Worm (Caenorhabditis elegans): ENCODE measurements around the gene C25A6.1.

Gene C25A6.1

DNA sequence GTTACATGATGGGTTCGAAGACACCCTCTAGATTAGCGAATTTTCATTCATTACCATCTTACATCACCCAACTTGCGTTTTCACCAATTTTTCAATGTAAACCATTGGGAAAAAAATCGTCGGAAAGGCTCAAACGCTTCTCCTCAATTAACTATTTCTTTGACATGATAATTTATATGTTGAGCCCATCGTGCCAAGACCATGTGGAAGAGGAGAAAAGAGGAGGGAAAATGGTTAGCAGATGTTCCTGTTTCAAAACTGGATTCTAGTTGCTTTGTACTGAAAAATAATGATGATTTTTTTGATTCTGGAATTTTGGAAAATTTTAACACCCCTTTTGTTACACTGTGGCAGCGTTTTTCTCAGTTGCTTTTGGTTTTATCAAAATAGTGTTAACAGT, 35.7 kb downstream of the C25A6.1 start:
- TF ChIP-seq F13C5.2 (tag; optimal IDR thresholded peaks at IDR 0.05) (no peak), tbx-11 (GFP tag; IDR thresholded peaks at IDR 0.05) (no peak), scrt-1 (GFP tag; IDR thresholded peaks at IDR 0.05) (no peak), ceh-36 (tag; optimal IDR thresholded peaks at IDR 0.05) (no peak), aly-1 (tag; optimal IDR thresholded peaks at IDR 0.05) (no peak), ama-1 (optimal IDR thresholded peaks at IDR 0.05) (no peak), hnd-1 (tag; optimal IDR thresholded peaks at IDR 0.05) (no peak), tra-4 (tag; optimal IDR thresholded peaks at IDR 0.05) (no peak), sea-1 (GFP tag; conservative IDR thresholded peaks at IDR 0.05) (no peak), tbx-37 (GFP tag; conservative IDR thresholded peaks at IDR 0.05) (no peak), pes-1 (GFP tag; IDR thresholded peaks at IDR 0.05) (no peak), hmg-4 (GFP tag; optimal IDR thresholded peaks at IDR 0.05) (no peak), hmbx-1 (tag; optimal IDR thresholded peaks at IDR 0.05) (no peak), ets-7 (tag; optimal IDR thresholded peaks at IDR 0.05) (no peak), B0310.2 (tag; optimal IDR thresholded peaks at IDR 0.05) (no peak)

DNA sequence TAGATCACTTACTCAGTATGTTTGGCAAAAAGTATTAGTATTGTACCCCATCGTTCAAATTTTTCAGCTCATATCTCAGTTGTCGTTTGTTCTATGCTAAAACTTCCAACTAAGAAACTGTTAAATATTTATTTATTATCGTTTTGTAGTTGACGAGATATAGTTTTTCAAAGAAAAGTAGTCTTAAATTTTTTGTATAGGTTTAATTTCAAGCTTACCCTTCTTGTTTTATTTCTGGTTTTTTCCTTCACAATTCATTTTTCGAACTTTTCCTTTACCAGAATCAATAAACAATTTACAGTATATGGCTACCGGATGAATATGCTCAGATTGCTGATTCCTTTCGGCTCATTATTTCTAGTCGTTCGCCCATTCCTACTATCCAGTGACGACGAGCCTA, 37.5 kb downstream of the C25A6.1 start, which contains the start of gene F08F3.1:
TSS of gene F08F3.1 (plus strand) at position 301 of the 400 bp plus-strand sequence.
- TF ChIP-seq hmbx-1 (tag; optimal IDR thresholded peaks at IDR 0.05), result no peak
- no peak for TF ChIP-seq tra-4 (tag; optimal IDR thresholded peaks at IDR 0.05)
- no peak for TF ChIP-seq flt-1 (GFP tag; IDR thresholded peaks at IDR 0.05)
- TF ChIP-seq tbx-37 (GFP tag; conservative IDR thresholded peaks at IDR 0.05), result no peak

DNA sequence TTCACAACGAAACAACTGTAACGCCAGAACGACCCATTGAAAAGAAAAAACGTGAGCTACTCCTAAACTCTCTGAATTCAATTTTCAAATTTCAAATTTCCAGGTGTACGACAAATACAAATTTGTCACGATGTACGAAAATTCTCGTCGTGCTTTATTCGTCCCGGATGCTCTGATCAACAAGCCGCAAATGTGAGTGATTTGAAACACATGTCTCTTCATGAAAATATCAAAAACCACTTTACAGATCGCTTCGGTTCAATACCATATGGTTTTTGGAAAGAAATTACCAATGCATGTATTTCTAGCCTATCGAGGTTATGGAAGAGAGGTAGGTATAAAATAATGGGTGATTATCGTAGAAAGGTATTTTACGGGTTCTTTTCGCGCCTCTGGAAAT, 38.7 kb downstream of the C25A6.1 start:
- no peak for TF ChIP-seq ceh-13 (GFP tag; optimal IDR thresholded peaks at IDR 0.05)
- no peak for TF ChIP-seq ceh-36 (tag; optimal IDR thresholded peaks at IDR 0.05)
- TF ChIP-seq pes-1 (GFP tag; IDR thresholded peaks at IDR 0.05), result no peak
- no peak for TF ChIP-seq F13C5.2 (tag; optimal IDR thresholded peaks at IDR 0.05)
- no peak for TF ChIP-seq hmg-4 (GFP tag; optimal IDR thresholded peaks at IDR 0.05)
- TF ChIP-seq flt-1 (GFP tag; IDR thresholded peaks at IDR 0.05), result no peak
- TF ChIP-seq tbx-11 (GFP tag; IDR thresholded peaks at IDR 0.05), result no peak
- no peak for TF ChIP-seq ama-1 (optimal IDR thresholded peaks at IDR 0.05)
- TF ChIP-seq tbx-37 (GFP tag; conservative IDR thresholded peaks at IDR 0.05), result no peak
- no peak for TF ChIP-seq ets-7 (tag; optimal IDR thresholded peaks at IDR 0.05)
- TF ChIP-seq tra-4 (tag; optimal IDR thresholded peaks at IDR 0.05), result no peak
- no peak for TF ChIP-seq B0310.2 (tag; optimal IDR thresholded peaks at IDR 0.05)
- TF ChIP-seq hmbx-1 (tag; optimal IDR thresholded peaks at IDR 0.05), result no peak
- no peak for TF ChIP-seq sea-1 (GFP tag; conservative IDR thresholded peaks at IDR 0.05)
- no peak for TF ChIP-seq scrt-1 (GFP tag; IDR thresholded peaks at IDR 0.05)
- no peak for TF ChIP-seq hnd-1 (tag; optimal IDR thresholded peaks at IDR 0.05)
- TF ChIP-seq aly-1 (tag; optimal IDR thresholded peaks at IDR 0.05), result no peak

DNA sequence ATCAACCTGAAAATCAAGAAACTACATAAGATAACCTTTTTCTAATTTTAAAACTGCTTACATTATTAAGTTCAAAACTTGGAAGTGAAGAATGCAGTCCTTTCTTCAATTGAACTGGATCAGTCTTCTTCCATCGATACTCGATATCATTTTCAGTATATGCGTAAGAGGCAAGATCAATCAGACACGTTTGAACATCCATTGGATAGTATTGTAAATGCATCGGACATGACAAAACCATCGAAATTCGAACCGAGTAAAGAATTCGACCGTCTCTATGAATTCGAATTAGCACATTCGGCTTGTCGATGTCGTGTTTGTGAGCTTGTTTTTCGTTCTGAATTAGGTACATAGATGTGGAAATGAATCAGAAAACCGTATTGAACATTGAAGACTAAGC, 42.4 kb downstream of the C25A6.1 start:
- no peak for TF ChIP-seq B0310.2 (tag; optimal IDR thresholded peaks at IDR 0.05)
- no peak for TF ChIP-seq tra-4 (tag; optimal IDR thresholded peaks at IDR 0.05)
- no peak for TF ChIP-seq hmbx-1 (tag; optimal IDR thresholded peaks at IDR 0.05)
- TF ChIP-seq aly-1 (tag; optimal IDR thresholded peaks at IDR 0.05), result no peak
- no peak for TF ChIP-seq flt-1 (GFP tag; IDR thresholded peaks at IDR 0.05)
- TF ChIP-seq hmg-4 (GFP tag; optimal IDR thresholded peaks at IDR 0.05), result no peak
- TF ChIP-seq ama-1 (optimal IDR thresholded peaks at IDR 0.05), result no peak
- no peak for TF ChIP-seq ets-7 (tag; optimal IDR thresholded peaks at IDR 0.05)
- TF ChIP-seq scrt-1 (GFP tag; IDR thresholded peaks at IDR 0.05), result no peak
- TF ChIP-seq ceh-13 (GFP tag; optimal IDR thresholded peaks at IDR 0.05), result no peak
- no peak for TF ChIP-seq F13C5.2 (tag; optimal IDR thresholded peaks at IDR 0.05)
- TF ChIP-seq sea-1 (GFP tag; conservative IDR thresholded peaks at IDR 0.05), result no peak
- no peak for TF ChIP-seq tbx-11 (GFP tag; IDR thresholded peaks at IDR 0.05)
- no peak for TF ChIP-seq hnd-1 (tag; optimal IDR thresholded peaks at IDR 0.05)
- no peak for TF ChIP-seq ceh-36 (tag; optimal IDR thresholded peaks at IDR 0.05)
- TF ChIP-seq pes-1 (GFP tag; IDR thresholded peaks at IDR 0.05), result no peak
- TF ChIP-seq tbx-37 (GFP tag; conservative IDR thresholded peaks at IDR 0.05), result no peak

DNA sequence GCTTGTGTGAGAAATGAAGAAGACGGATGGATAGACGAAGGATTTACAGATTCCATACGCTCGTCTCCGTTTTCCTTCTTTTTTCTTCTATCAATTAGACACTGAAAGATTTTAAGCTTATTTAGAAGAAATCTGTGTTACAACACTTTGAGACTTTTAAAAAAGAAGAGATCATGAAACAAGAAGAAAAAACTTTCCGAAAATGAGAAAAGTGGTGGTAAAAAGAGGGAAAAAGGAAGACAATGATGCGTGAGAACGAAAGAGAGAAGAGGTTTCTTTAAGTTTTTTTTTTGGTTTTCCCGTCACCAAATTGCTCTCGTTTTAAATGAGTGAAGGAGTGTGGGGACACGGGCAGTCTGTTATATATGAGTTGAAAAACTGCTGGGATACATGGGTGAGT, 45.3 kb downstream of the C25A6.1 start, which contains the start of gene glc-3:
TSS of gene glc-3 (minus strand) at position 101 of the 400 bp plus-strand sequence.
- TF ChIP-seq ets-7 (tag; optimal IDR thresholded peaks at IDR 0.05), result no peak
- no peak for TF ChIP-seq ceh-13 (GFP tag; optimal IDR thresholded peaks at IDR 0.05)
- TF ChIP-seq hmg-4 (GFP tag; optimal IDR thresholded peaks at IDR 0.05), result no peak
- TF ChIP-seq B0310.2 (tag; optimal IDR thresholded peaks at IDR 0.05), result no peak
- TF ChIP-seq sea-1 (GFP tag; conservative IDR thresholded peaks at IDR 0.05), result no peak

DNA sequence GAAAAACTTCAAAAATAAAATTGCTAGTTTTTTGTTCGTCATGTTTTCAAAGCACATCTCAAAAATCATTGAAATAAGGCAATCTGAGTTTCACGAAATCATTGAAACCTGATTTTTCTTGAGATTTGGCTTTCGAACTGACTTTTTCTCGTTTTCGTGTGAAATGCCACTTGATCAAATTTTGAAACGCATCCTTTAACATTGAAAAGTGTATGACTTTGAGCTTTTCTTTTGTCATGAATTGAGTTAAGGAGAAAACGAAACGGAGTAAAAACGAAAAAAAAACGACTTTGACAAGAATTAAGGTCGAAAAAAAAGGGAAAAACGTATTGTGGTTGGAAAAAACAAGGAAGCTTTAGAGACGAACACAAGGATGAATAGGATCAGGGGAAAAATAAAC, 46.6 kb downstream of the C25A6.1 start:
- TF ChIP-seq tbx-11 (GFP tag; IDR thresholded peaks at IDR 0.05) (no peak), hnd-1 (tag; optimal IDR thresholded peaks at IDR 0.05) (no peak), F13C5.2 (tag; optimal IDR thresholded peaks at IDR 0.05) (no peak), tra-4 (tag; optimal IDR thresholded peaks at IDR 0.05) (no peak), scrt-1 (GFP tag; IDR thresholded peaks at IDR 0.05) (no peak), aly-1 (tag; optimal IDR thresholded peaks at IDR 0.05) (no peak), ceh-13 (GFP tag; optimal IDR thresholded peaks at IDR 0.05) (no peak), sea-1 (GFP tag; conservative IDR thresholded peaks at IDR 0.05) (no peak), ama-1 (optimal IDR thresholded peaks at IDR 0.05) (no peak), B0310.2 (tag; optimal IDR thresholded peaks at IDR 0.05) (no peak), pes-1 (GFP tag; IDR thresholded peaks at IDR 0.05) (no peak), hmbx-1 (tag; optimal IDR thresholded peaks at IDR 0.05) (no peak), flt-1 (GFP tag; IDR thresholded peaks at IDR 0.05) (no peak), hmg-4 (GFP tag; optimal IDR thresholded peaks at IDR 0.05) (no peak), ceh-36 (tag; optimal IDR thresholded peaks at IDR 0.05) (no peak), tbx-37 (GFP tag; conservative IDR thresholded peaks at IDR 0.05) (no peak), ets-7 (tag; optimal IDR thresholded peaks at IDR 0.05) (no peak)
